Worm (Caenorhabditis elegans): ENCODE results near the gene srh-171.
"Not testable (repeated sequence)": the region's sequence is repeated elsewhere in the genome, so short reads cannot be mapped to it uniquely, and the experiment has no call there.

DNA sequence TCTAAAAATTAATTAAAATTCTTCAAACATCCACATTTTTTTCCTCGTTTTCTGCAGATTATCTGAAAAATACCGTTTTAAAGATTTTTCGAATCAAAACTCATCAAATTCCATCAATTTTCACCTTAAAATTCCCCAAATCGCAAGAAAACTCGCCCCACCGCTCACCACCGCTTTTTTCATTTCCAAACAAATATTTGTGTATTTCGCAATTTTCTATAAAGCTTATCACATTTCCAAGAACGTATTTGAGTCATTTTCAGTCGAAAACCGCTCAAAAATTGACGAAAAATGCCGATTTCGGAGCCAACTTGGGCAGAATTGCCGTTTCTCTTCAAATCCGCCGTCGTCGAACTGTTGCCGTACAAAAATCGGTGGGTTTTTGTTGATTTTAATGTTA, 15.8 kb upstream of the srh-171 start, which contains the start of gene Y60A3A.8:
- not testable (repeated sequence) for TF ChIP-seq flt-1 (GFP tag; IDR thresholded peaks at IDR 0.05); pes-1 (GFP tag; IDR thresholded peaks at IDR 0.05); ama-1 (optimal IDR thresholded peaks at IDR 0.05); ceh-13 (GFP tag; optimal IDR thresholded peaks at IDR 0.05)
